Fruit fly (Drosophila melanogaster) whole organism: ENCODE results near the gene GAA1.

Experiments used
- pan ChIP-seq: fragments of >200 bp; optimal IDR thresholded peaks from 2 replicates; lab custom pipeline; 2017
- psq ChIP-seq: fragments of >200 bp; optimal IDR thresholded peaks from 2 replicates; lab custom pipeline; 2017
- usp ChIP-seq: fragments of >200 bp; optimal IDR thresholded peaks from 2 replicates; lab custom pipeline; 2017; ENCODE audit warnings: missing biosample characterization, missing genetic modification characterization, mixed read lengths

- no peak for TF ChIP-seq psq (lab: Kevin White, UChicago)
- TF ChIP-seq usp (GFP tag; lab: Kevin White, UChicago), result no peak
- TF ChIP-seq pan (lab: Kevin White, UChicago), result no peak
Observed at dm6 chrX:5866095-5866494, 7.1 kb downstream of the GAA1 start.
